Fruit fly (Drosophila melanogaster) whole organism, embryonic: ENCODE results near the gene Dus1.

ENCODE experiments used
- B-H1 ChIP-seq: fragments of 200-800 bp; sonication (Bioruptor generic); IDR thresholded peaks from 3 replicates; pipeline ENCODE4 v1.3.6; 2022; ENCODE audit warnings: missing biosample characterization, missing genetic modification characterization
- CG1024 ChIP-seq: fragments of 200-800 bp; sonication (Bioruptor generic); IDR thresholded peaks from 2 replicates; pipeline ENCODE4 v1.3.6; 2022; ENCODE audit warnings: missing biosample characterization, missing genetic modification characterization
- CG10543 ChIP-seq: fragments of 200-800 bp; sonication (Bioruptor generic); optimal IDR thresholded peaks from 3 replicates; lab custom pipeline; 2017; ENCODE audit warnings: missing biosample characterization, mild to moderate bottlenecking, missing genetic modification characterization, moderate library complexity
- CG11695 ChIP-seq: fragments of 200-800 bp; sonication (Bioruptor generic); IDR thresholded peaks from 3 replicates; pipeline ENCODE4 v1.3.6; 2022; ENCODE audit warnings: missing biosample characterization, missing genetic modification characterization
- CG12071 ChIP-seq: fragments of 200-800 bp; sonication (Bioruptor generic); optimal IDR thresholded peaks from 3 replicates; lab custom pipeline; 2018; ENCODE audit warnings: missing biosample characterization, mild to moderate bottlenecking, missing genetic modification characterization
- CG15601 ChIP-seq: fragments of 200-800 bp; sonication (Bioruptor generic); optimal IDR thresholded peaks from 3 replicates; lab custom pipeline; 2019; ENCODE audit warnings: missing biosample characterization, mild to moderate bottlenecking, missing genetic modification characterization, moderate library complexity
- CG17328 ChIP-seq: fragments of 200-800 bp; sonication (Bioruptor generic); IDR thresholded peaks from 2 replicates; pipeline ENCODE4 v1.3.6; 2022; ENCODE audit warnings: missing biosample characterization, missing genetic modification characterization
- CG17829 ChIP-seq: fragments of 200-800 bp; optimal IDR thresholded peaks from 2 replicates; lab custom pipeline; 2019; ENCODE audit warnings: missing biosample characterization, mild to moderate bottlenecking, missing genetic modification characterization, moderate library complexity
- CG2712 ChIP-seq: fragments of 200-800 bp; optimal IDR thresholded peaks from 3 replicates; lab custom pipeline; 2019; ENCODE audit warnings: missing biosample characterization, mild to moderate bottlenecking, missing genetic modification characterization, moderate library complexity
- CG31365 ChIP-seq: fragments of 200-800 bp; sonication (Bioruptor generic); optimal IDR thresholded peaks from 2 replicates; lab custom pipeline; 2018; ENCODE audit warnings: missing biosample characterization, mild to moderate bottlenecking, missing genetic modification characterization
- CG3163 ChIP-seq: fragments of 200-800 bp; sonication (Bioruptor generic); optimal IDR thresholded peaks from 3 replicates; lab custom pipeline; 2016; ENCODE audit warnings: missing biosample characterization, missing genetic modification characterization
- CG32532 ChIP-seq: fragments of 200-800 bp; sonication (Bioruptor generic); IDR thresholded peaks from 2 replicates; pipeline ENCODE4 v1.3.6; 2022; ENCODE audit warnings: missing biosample characterization, missing genetic modification characterization
- CG3838 ChIP-seq: fragments of 200-800 bp; sonication (Bioruptor generic); optimal IDR thresholded peaks from 3 replicates; lab custom pipeline; 2016; ENCODE audit warnings: missing biosample characterization, missing genetic modification characterization
- CG3995 ChIP-seq: fragments of 200-800 bp; sonication (Bioruptor generic); optimal IDR thresholded peaks from 3 replicates; lab custom pipeline; 2016; ENCODE audit warnings: missing biosample characterization, missing genetic modification characterization
- CG4617 ChIP-seq: fragments of 200-800 bp; sonication (Bioruptor generic); optimal IDR thresholded peaks from 3 replicates; lab custom pipeline; 2016; ENCODE audit warnings: missing biosample characterization, missing genetic modification characterization, borderline replicate concordance
- CG6254 ChIP-seq: fragments of 200-800 bp; sonication (Bioruptor generic); optimal IDR thresholded peaks from 3 replicates; lab custom pipeline; 2017; ENCODE audit warnings: mild to moderate bottlenecking, missing biosample characterization, missing genetic modification reagents, missing genetic modification characterization
- CG6765 ChIP-seq: fragments of 200-800 bp; sonication (Bioruptor generic); optimal IDR thresholded peaks from 3 replicates; lab custom pipeline; 2017; ENCODE audit warnings: missing biosample characterization, mild to moderate bottlenecking, missing genetic modification characterization
- CG6854 ChIP-seq: fragments of 200-800 bp; sonication (Bioruptor generic); optimal IDR thresholded peaks from 3 replicates; lab custom pipeline; 2017; ENCODE audit warnings: missing biosample characterization, mild to moderate bottlenecking, missing genetic modification characterization
- CG7357 ChIP-seq: fragments of 200-800 bp; sonication (Bioruptor generic); IDR thresholded peaks from 3 replicates; pipeline ENCODE4 v1.3.6; 2022; ENCODE audit warnings: missing biosample characterization, missing genetic modification characterization
- Camta ChIP-seq: fragments of 200-800 bp; sonication (Bioruptor generic); optimal IDR thresholded peaks from 2 replicates; lab custom pipeline; 2016; ENCODE audit warnings: missing biosample characterization, missing genetic modification characterization
- D ChIP-seq, 2 experiments: fragments of 200-800 bp in 1 of 2; fragments of >200 bp in 1 of 2; sonication (Bioruptor generic) in 1 of 2; optimal IDR thresholded peaks; 2 replicates in 1 of 2; 3 replicates in 1 of 2; lab custom pipeline; 2017; ENCODE audit warnings: mild to moderate bottlenecking in 1 of 2, missing biosample characterization in 1 of 2, missing genetic modification characterization in 1 of 2, missing genetic modification reagents in 1 of 2
- D19A ChIP-seq: fragments of 200-800 bp; optimal IDR thresholded peaks from 3 replicates; lab custom pipeline; 2019; ENCODE audit warnings: missing biosample characterization, mild to moderate bottlenecking, missing genetic modification characterization, moderate library complexity
- Dip3 ChIP-seq: fragments of 200-800 bp; sonication (Bioruptor generic); optimal IDR thresholded peaks from 3 replicates; lab custom pipeline; 2016; ENCODE audit warnings: missing biosample characterization, missing genetic modification characterization
- Doc3 ChIP-seq: fragments of 200-800 bp; sonication (Bioruptor generic); IDR thresholded peaks from 3 replicates; pipeline ENCODE4 v1.3.6; 2022; ENCODE audit warnings: missing biosample characterization, missing genetic modification characterization; ENCODE audit not compliant: partially characterized antibody
- Dp ChIP-seq: fragments of 200-800 bp; sonication (Bioruptor generic); optimal IDR thresholded peaks from 2 replicates; lab custom pipeline; 2018; ENCODE audit warnings: missing biosample characterization, mild to moderate bottlenecking, missing genetic modification characterization, moderate library complexity
- Gsc ChIP-seq: fragments of 200-800 bp; sonication (Bioruptor generic); IDR thresholded peaks from 2 replicates; pipeline ENCODE4 v1.3.6; 2022; ENCODE audit warnings: missing biosample characterization, missing genetic modification characterization
- H15 ChIP-seq: fragments of 200-800 bp; sonication (Bioruptor generic); IDR thresholded peaks from 3 replicates; pipeline ENCODE4 v1.3.6; 2022; ENCODE audit warnings: missing biosample characterization, missing genetic modification characterization
- HLH4C ChIP-seq: fragments of 200-800 bp; sonication (Bioruptor generic); IDR thresholded peaks from 3 replicates; pipeline ENCODE4 v1.3.6; 2022; ENCODE audit warnings: missing biosample characterization, missing genetic modification characterization; ENCODE audit not compliant: partially characterized antibody
- Jarid2 ChIP-seq: fragments of 200-800 bp; sonication (Bioruptor generic); optimal IDR thresholded peaks from 3 replicates; lab custom pipeline; 2017; ENCODE audit warnings: mild to moderate bottlenecking, missing biosample characterization, missing genetic modification reagents, missing genetic modification characterization
- Kr ChIP-seq: fragments of 200-800 bp; sonication (Bioruptor generic); optimal IDR thresholded peaks from 2 replicates; lab custom pipeline; 2017; ENCODE audit warnings: missing biosample characterization, mild to moderate bottlenecking, missing genetic modification characterization
- Lim3 ChIP-seq: fragments of 200-800 bp; sonication (Bioruptor generic); IDR thresholded peaks from 2 replicates; pipeline ENCODE4 v1.3.6; 2022; ENCODE audit warnings: missing biosample characterization, missing genetic modification characterization
- MESR4 ChIP-seq: fragments of 200-800 bp; sonication (Bioruptor generic); optimal IDR thresholded peaks from 2 replicates; lab custom pipeline; 2018; ENCODE audit warnings: missing biosample characterization, mild to moderate bottlenecking, missing genetic modification characterization, moderate library complexity
- Scr ChIP-seq: fragments of 200-800 bp; sonication (Bioruptor generic); IDR thresholded peaks from 2 replicates; pipeline ENCODE4 v1.3.6; 2022; ENCODE audit warnings: missing biosample characterization, missing genetic modification characterization; ENCODE audit not compliant: partially characterized antibody
- ap ChIP-seq: fragments of 200-800 bp; sonication (Bioruptor generic); IDR thresholded peaks from 2 replicates; pipeline ENCODE4 v1.3.6; 2022; ENCODE audit warnings: missing biosample characterization, missing genetic modification characterization
- bab2 ChIP-seq: fragments of 200-800 bp; sonication (Bioruptor generic); optimal IDR thresholded peaks from 2 replicates; lab custom pipeline; 2016; ENCODE audit warnings: missing biosample characterization, missing genetic modification characterization
- bbx ChIP-seq: fragments of 200-800 bp; sonication (Bioruptor generic); IDR thresholded peaks from 2 replicates; pipeline ENCODE4 v1.3.6; 2022; ENCODE audit warnings: missing biosample characterization, missing genetic modification characterization; ENCODE audit not compliant: partially characterized antibody
- ci ChIP-seq: fragments of 200-800 bp; sonication (Bioruptor generic); IDR thresholded peaks from 3 replicates; pipeline ENCODE4 v1.3.6; 2022; ENCODE audit warnings: missing biosample characterization, missing genetic modification characterization
- cwo ChIP-seq: fragments of 200-800 bp; sonication (Bioruptor generic); optimal IDR thresholded peaks from 3 replicates; lab custom pipeline; 2017; ENCODE audit warnings: missing biosample characterization, missing genetic modification characterization, mild to moderate bottlenecking, moderate library complexity, missing genetic modification reagents
- dan ChIP-seq: fragments of 200-800 bp; sonication (Bioruptor generic); IDR thresholded peaks from 2 replicates; pipeline ENCODE4 v1.3.6; 2022; ENCODE audit warnings: missing biosample characterization, missing genetic modification characterization
- dati ChIP-seq: fragments of 200-800 bp; sonication (Bioruptor generic); IDR thresholded peaks from 2 replicates; pipeline ENCODE4 v1.3.6; 2022; ENCODE audit warnings: missing biosample characterization, missing genetic modification characterization
- gce ChIP-seq: fragments of 200-800 bp; sonication (Bioruptor generic); IDR thresholded peaks from 3 replicates; pipeline ENCODE4 v1.3.6; 2022; ENCODE audit warnings: missing biosample characterization, missing genetic modification characterization
- jumu ChIP-seq: fragments of 200-800 bp; sonication (Bioruptor generic); optimal IDR thresholded peaks from 3 replicates; lab custom pipeline; 2016; ENCODE audit warnings: missing biosample characterization, missing genetic modification characterization
- ken ChIP-seq: fragments of 200-800 bp; sonication (Bioruptor generic); IDR thresholded peaks from 3 replicates; pipeline ENCODE4 v1.3.6; 2022; ENCODE audit warnings: missing biosample characterization, missing genetic modification characterization
- lbe ChIP-seq: fragments of 200-800 bp; sonication (Bioruptor generic); optimal IDR thresholded peaks from 2 replicates; lab custom pipeline; 2016; ENCODE audit warnings: missing biosample characterization, mild to moderate bottlenecking, missing genetic modification characterization
- repo ChIP-seq: fragments of 200-800 bp; sonication (Bioruptor generic); optimal IDR thresholded peaks from 2 replicates; lab custom pipeline; 2016; ENCODE audit warnings: missing biosample characterization, missing genetic modification characterization
- slbo ChIP-seq: fragments of 200-800 bp; sonication (Bioruptor generic); IDR thresholded peaks from 2 replicates; pipeline ENCODE4 v1.3.6; 2022; ENCODE audit warnings: missing biosample characterization, missing genetic modification characterization
- slou ChIP-seq: fragments of 200-800 bp; sonication (Bioruptor generic); optimal IDR thresholded peaks from 3 replicates; lab custom pipeline; 2016; ENCODE audit warnings: missing biosample characterization, missing genetic modification characterization
- tap ChIP-seq: fragments of 200-800 bp; optimal IDR thresholded peaks from 3 replicates; lab custom pipeline; 2019; ENCODE audit warnings: missing biosample characterization, mild to moderate bottlenecking, missing genetic modification characterization, moderate library complexity
- tll ChIP-seq, 2 experiments: fragments of 200-800 bp in 1 of 2; fragments of >200 bp in 1 of 2; sonication (Bioruptor generic) in 1 of 2; optimal IDR thresholded peaks; 2 replicates each; lab custom pipeline; 2017 to 2019; ENCODE audit warnings: missing biosample characterization in 2 of 2, missing genetic modification characterization in 2 of 2, mild to moderate bottlenecking in 1 of 2, moderate library complexity in 1 of 2
- yki ChIP-seq: fragments of >200 bp; optimal IDR thresholded peaks from 3 replicates; lab custom pipeline; 2018

The Dus1 gene

dm6 chr2L:221939-222489, 49.5 kb downstream of the Dus1 start (continued):
- TF ChIP-seq Scr (peak; percentile 41), lbe (GFP tag; lab: Kevin White, UChicago) (peak; percentile 40), CG3838 (no peak), Jarid2 (peak; percentile 43), Doc3 (GFP tag; lab: Robert Waterston, UW) (peak; percentile 43; the same call in 1 of the 3 replicates), CG1024 (GFP tag; lab: Robert Waterston, UW) (peak; percentile 39; the same call in 1 of the 2 replicates), CG11695 (GFP tag; lab: Robert Waterston, UW) (0 out of 3 replicates have a peak, but pooled peaks have one; percentile 34), slou (GFP tag; lab: Kevin White, UChicago) (no peak), CG31365 (no peak), CG6854 (GFP tag; lab: Kevin White, UChicago) (peak; percentile 12), cwo (GFP tag; lab: Kevin White, UChicago) (peak; percentile 18), dati (GFP tag; lab: Robert Waterston, UW) (no peak), bbx (GFP tag; lab: Robert Waterston, UW) (peak; percentile 29; the same call in 1 of the 2 replicates), CG10543 (GFP tag; lab: Kevin White, UChicago) (peak; percentile 65), CG6765 (GFP tag; lab: Kevin White, UChicago) (peak; percentile 10), ken (peak; percentile 55; the same call in 1 of the 3 replicates), slbo (GFP tag; lab: Robert Waterston, UW) (0 out of 2 replicates have a peak, but pooled peaks have one; percentile 29), CG15601 (peak; percentile 18), CG6254 (GFP tag; lab: Kevin White, UChicago) (peak; percentile 19), CG4617 (GFP tag; lab: Kevin White, UChicago) (no peak), ap (no peak), tap (tag; lab: Kevin White, UChicago) (no peak), CG32532 (GFP tag; lab: Robert Waterston, UW) (no peak), CG17829 (tag; lab: Kevin White, UChicago) (peak; percentile 17), B-H1 (no peak), repo (peak; percentile 43), ci (GFP tag; lab: Robert Waterston, UW) (peak; percentile 40; the same call in 2 of the 3 replicates), Gsc (GFP tag; lab: Robert Waterston, UW) (no peak), yki (lab: Kevin White, UChicago) (peak; percentile 88), Dip3 (GFP tag; lab: Kevin White, UChicago) (no peak), gce (GFP tag; lab: Robert Waterston, UW) (no peak), HLH4C (GFP tag; lab: Robert Waterston, UW) (no peak), tll (GFP tag; optimal IDR thresholded peaks at IDR 0.05; lab: Kevin White, UChicago) (peak in 1 of 2 experiments; percentile 93), Kr (GFP tag; lab: Kevin White, UChicago) (peak; percentile 75), MESR4 (GFP tag; lab: Kevin White, UChicago) (no peak), CG7357 (GFP tag; lab: Robert Waterston, UW) (no peak), CG12071 (GFP tag; lab: Kevin White, UChicago) (no peak), CG17328 (GFP tag; lab: Robert Waterston, UW) (no peak), CG2712 (tag; lab: Kevin White, UChicago) (peak; percentile 13), bab2 (GFP tag; lab: Kevin White, UChicago) (no peak), Camta (GFP tag; lab: Kevin White, UChicago) (peak; percentile 0), jumu (GFP tag; lab: Kevin White, UChicago) (no peak), H15 (GFP tag; lab: Robert Waterston, UW) (no peak), Lim3 (GFP tag; lab: Robert Waterston, UW) (no peak), D19A (tag; lab: Kevin White, UChicago) (peak; percentile 20), dan (GFP tag; lab: Robert Waterston, UW) (no peak), D (optimal IDR thresholded peaks at IDR 0.05; lab: Kevin White, UChicago) (peak; percentile 34), D (GFP tag; optimal IDR thresholded peaks at IDR 0.05; lab: Kevin White, UChicago) (no peak), CG3995 (GFP tag; lab: Kevin White, UChicago) (no peak), CG3163 (GFP tag; lab: Kevin White, UChicago) (peak; percentile 83), Dp (GFP tag; lab: Kevin White, UChicago) (no peak)
